Worm (Caenorhabditis elegans) whole organism, L1 larva: ENCODE measurements around the gene srg-3.

Experiments used
- C04F5.9 ChIP-seq: sonication (generic microtip); optimal IDR thresholded peaks from 2 replicates; lab custom pipeline; 2016; ENCODE audit warnings: missing genetic modification characterization, missing compliant biosample characterization
- aha-1 ChIP-seq: fragments of 150-350 bp; optimal IDR thresholded peaks from 2 replicates; lab custom pipeline; 2014; ENCODE audit warnings: missing biosample characterization, missing genetic modification characterization
- aly-2 ChIP-seq: fragments of 150-350 bp; optimal IDR thresholded peaks from 2 replicates; lab custom pipeline; 2014; ENCODE audit warnings: missing biosample characterization, missing genetic modification characterization
- ama-1 ChIP-seq: fragments of 150-350 bp; optimal IDR thresholded peaks from 2 replicates; lab custom pipeline; 2014
- blmp-1 ChIP-seq: fragments of 150-350 bp; optimal IDR thresholded peaks from 2 replicates; lab custom pipeline; 2014; ENCODE audit warnings: missing biosample characterization, missing genetic modification characterization
- ceh-88 ChIP-seq: fragments of 200-800 bp; sonication (Bioruptor generic); IDR thresholded peaks from 2 replicates; pipeline ENCODE4 v1.3.6; 2022; ENCODE audit warnings: missing genetic modification characterization, missing compliant biosample characterization
- ceh-90 ChIP-seq: sonication (generic microtip); optimal IDR thresholded peaks from 2 replicates; lab custom pipeline; 2016; ENCODE audit warnings: missing genetic modification characterization, missing compliant biosample characterization
- ces-1 ChIP-seq: fragments of 150-350 bp; optimal IDR thresholded peaks from 2 replicates; lab custom pipeline; 2014; ENCODE audit warnings: missing biosample characterization, missing genetic modification reagents, missing genetic modification characterization
- dsc-1 ChIP-seq: sonication (generic microtip); optimal IDR thresholded peaks from 2 replicates; lab custom pipeline; 2016; ENCODE audit warnings: mild to moderate bottlenecking, missing genetic modification characterization, missing compliant biosample characterization
- efl-3 ChIP-seq: fragments of 200-800 bp; sonication (Bioruptor generic); optimal IDR thresholded peaks from 2 replicates; lab custom pipeline; 2018; ENCODE audit warnings: mild to moderate bottlenecking, missing genetic modification characterization, missing compliant biosample characterization
- egl-27 ChIP-seq, 2 experiments: fragments of 150-350 bp in 1 of 2; sonication (generic microtip); optimal IDR thresholded peaks; 3 replicates each; lab custom pipeline; 2017 to 2018; ENCODE audit warnings: missing biosample characterization in 2 of 2, missing genetic modification characterization in 2 of 2, missing genetic modification reagents in 2 of 2
- elt-3 ChIP-seq, 6 experiments: fragments of 150-350 bp in 1 of 6; sonication (generic microtip); optimal IDR thresholded peaks; 2 replicates each; lab custom pipeline; 2017 to 2018; ENCODE audit warnings: missing biosample characterization in 6 of 6, missing genetic modification characterization in 6 of 6, inconsistent platforms in 1 of 6
- ets-5 ChIP-seq: fragments of 200-800 bp; sonication (Bioruptor generic); IDR thresholded peaks from 2 replicates; pipeline ENCODE4 v1.3.6; 2022; ENCODE audit warnings: missing genetic modification characterization, missing compliant biosample characterization
- fkh-10 ChIP-seq: sonication (generic microtip); optimal IDR thresholded peaks from 2 replicates; lab custom pipeline; 2017; ENCODE audit warnings: missing biosample characterization, missing genetic modification reagents, missing genetic modification characterization
- fkh-4 ChIP-seq: sonication (generic microtip); optimal IDR thresholded peaks from 2 replicates; lab custom pipeline; 2016; ENCODE audit warnings: missing compliant biosample characterization, missing genetic modification characterization, borderline replicate concordance
- fos-1 ChIP-seq: fragments of 150-350 bp; optimal IDR thresholded peaks from 2 replicates; lab custom pipeline; 2014; ENCODE audit warnings: missing biosample characterization, missing genetic modification characterization
- grh-1 ChIP-seq: fragments of 200-800 bp; sonication (Bioruptor generic); IDR thresholded peaks from 2 replicates; pipeline ENCODE4 v1.3.6; 2022; ENCODE audit warnings: missing genetic modification reagents, missing genetic modification characterization, missing compliant biosample characterization
- hlh-17 ChIP-seq: fragments of 200-800 bp; sonication (Bioruptor generic); optimal IDR thresholded peaks from 2 replicates; lab custom pipeline; 2018; ENCODE audit warnings: missing genetic modification characterization, mild to moderate bottlenecking, missing compliant biosample characterization, moderate library complexity, borderline replicate concordance
- hpl-2 ChIP-seq: fragments of 150-350 bp; optimal IDR thresholded peaks from 2 replicates; lab custom pipeline; 2014; ENCODE audit warnings: missing biosample characterization, missing genetic modification reagents, missing genetic modification characterization
- isw-1 ChIP-seq: fragments of 200-800 bp; sonication (Bioruptor generic); IDR thresholded peaks from 2 replicates; pipeline ENCODE4 v1.3.6; 2022; ENCODE audit warnings: missing genetic modification characterization, missing compliant biosample characterization
- jun-1 ChIP-seq: fragments of 150-350 bp; optimal IDR thresholded peaks from 2 replicates; lab custom pipeline; 2014; ENCODE audit warnings: missing biosample characterization, missing genetic modification reagents, missing genetic modification characterization
- lin-15B ChIP-seq: fragments of 150-350 bp; sonication (generic microtip); optimal IDR thresholded peaks from 3 replicates; lab custom pipeline; 2014; ENCODE audit warnings: missing biosample characterization, missing genetic modification characterization
- lin-35 ChIP-seq, 2 experiments: fragments of 150-350 bp; optimal IDR thresholded peaks; 2 replicates each; lab custom pipeline; 2014; ENCODE audit warnings: missing biosample characterization in 2 of 2, missing genetic modification characterization in 2 of 2, missing genetic modification reagents in 2 of 2
- mab-9 ChIP-seq: fragments of 200-800 bp; sonication (Bioruptor generic); IDR thresholded peaks from 2 replicates; pipeline ENCODE4 v1.3.6; 2022; ENCODE audit warnings: missing genetic modification reagents, missing genetic modification characterization, missing compliant biosample characterization
- mdl-1 ChIP-seq, 2 experiments: fragments of 150-350 bp; optimal IDR thresholded peaks; 2 replicates each; lab custom pipeline; 2014 to 2017; ENCODE audit warnings: missing biosample characterization in 2 of 2, missing genetic modification characterization in 2 of 2, inconsistent platforms in 1 of 2
- nhr-11 ChIP-seq: fragments of 150-350 bp; optimal IDR thresholded peaks from 2 replicates; lab custom pipeline; 2014; ENCODE audit warnings: missing biosample characterization, missing genetic modification characterization
- nhr-12 ChIP-seq: sonication (generic microtip); optimal IDR thresholded peaks from 2 replicates; lab custom pipeline; 2017; ENCODE audit warnings: missing biosample characterization, missing genetic modification characterization
- nhr-237 ChIP-seq: fragments of 150-350 bp; optimal IDR thresholded peaks from 2 replicates; lab custom pipeline; 2014; ENCODE audit warnings: missing biosample characterization, missing genetic modification characterization
- nhr-47 ChIP-seq: sonication (generic microtip); optimal IDR thresholded peaks from 2 replicates; lab custom pipeline; 2016; ENCODE audit warnings: mild to moderate bottlenecking, missing genetic modification characterization, moderate library complexity, missing compliant biosample characterization
- nhr-85 ChIP-seq: sonication (generic microtip); peaks from one replicate; lab custom pipeline; 2016; ENCODE audit warnings: missing genetic modification characterization, inconsistent platforms, missing compliant biosample characterization
- pqm-1 ChIP-seq: sonication (generic microtip); optimal IDR thresholded peaks from 3 replicates; lab custom pipeline; 2017; ENCODE audit warnings: missing biosample characterization, missing genetic modification characterization
- rnt-1 ChIP-seq: sonication (generic microtip); optimal IDR thresholded peaks from 2 replicates; lab custom pipeline; 2016; ENCODE audit warnings: mild to moderate bottlenecking, missing genetic modification characterization, moderate library complexity, missing compliant biosample characterization
- snpc-4 ChIP-seq: fragments of 150-350 bp; optimal IDR thresholded peaks from 2 replicates; lab custom pipeline; 2014; ENCODE audit warnings: missing biosample characterization, missing genetic modification characterization
- sptf-1 ChIP-seq: fragments of 150-350 bp; optimal IDR thresholded peaks from 2 replicates; lab custom pipeline; 2014; ENCODE audit warnings: missing biosample characterization, missing genetic modification characterization
- sup-37 ChIP-seq: fragments of 200-800 bp; sonication (Bioruptor generic); optimal IDR thresholded peaks from 2 replicates; lab custom pipeline; 2018; ENCODE audit warnings: mild to moderate bottlenecking, missing genetic modification characterization, missing compliant biosample characterization
- swsn-7 ChIP-seq: sonication (generic microtip); optimal IDR thresholded peaks from 2 replicates; lab custom pipeline; 2016; ENCODE audit warnings: missing genetic modification characterization, missing compliant biosample characterization
- unc-130 ChIP-seq: fragments of 150-350 bp; optimal IDR thresholded peaks from 2 replicates; lab custom pipeline; 2017; ENCODE audit warnings: missing biosample characterization, missing genetic modification characterization, inconsistent platforms
- zip-4 ChIP-seq: fragments of 200-800 bp; sonication (Bioruptor generic); optimal IDR thresholded peaks from 2 replicates; lab custom pipeline; 2018; ENCODE audit warnings: mild to moderate bottlenecking, missing genetic modification characterization, moderate library complexity, missing compliant biosample characterization

srg-3 gene

ce11 chrIII:6248064-6248687, 22.0 kb downstream of the srg-3 start, which contains the start of the genes gen-1 and stt-3 (continued):
- no peak for TF ChIP-seq efl-3
- no peak for TF ChIP-seq fkh-10 (GFP tag; lab: Kevin White, UChicago)
- TF ChIP-seq C04F5.9 (tag; lab: Kevin White, UChicago), result no peak
- no peak for TF ChIP-seq jun-1 (tag; lab: Kevin White, UChicago)
- no peak for TF ChIP-seq blmp-1 (tag; lab: Kevin White, UChicago)
- no peak for TF ChIP-seq hpl-2
- no peak for TF ChIP-seq ces-1
- no peak for TF ChIP-seq swsn-7 (tag; lab: Kevin White, UChicago)
- no peak for TF ChIP-seq nhr-12
- TF ChIP-seq lin-15B (tag; lab: Kevin White, UChicago), result peak; percentile 1
- TF ChIP-seq ceh-88, result no peak

- TF ChIP-seq lin-35 (GFP tag; optimal IDR thresholded peaks at IDR 0.05; lab: Kevin White, UChicago) (no peak), fkh-4 (tag; lab: Kevin White, UChicago) (no peak), nhr-11 (tag; lab: Kevin White, UChicago) (no peak), elt-3 (tag; optimal IDR thresholded peaks at IDR 0.05; lab: Kevin White, UChicago) (no peak), nhr-237 (tag; lab: Kevin White, UChicago) (no peak), sup-37 (GFP tag; lab: Kevin White, UChicago) (no peak), isw-1 (no peak), aly-2 (tag; lab: Kevin White, UChicago) (no peak), ama-1 (lab: Kevin White, UChicago) (no peak), sptf-1 (no peak), dsc-1 (tag; lab: Kevin White, UChicago) (no peak), zip-4 (no peak), ets-5 (GFP tag; lab: Robert Waterston, UW) (no peak)
- TF ChIP-seq, all 84 proteins: peak for 0
Measured at ce11 chrIII:6245728-6246127, 24.4 kb downstream of the srg-3 start, which contains the start of gene bcas-2. TSS of gene bcas-2 (minus strand) at chrIII:6245828.

- TF ChIP-seq hlh-17 (GFP tag; lab: Kevin White, UChicago) (no peak), fos-1 (tag; lab: Kevin White, UChicago) (no peak), nhr-85 (tag; lab: Kevin White, UChicago) (no peak)
Measured at ce11 chrIII:6240528-6240927, 29.6 kb downstream of the srg-3 start, which contains the start of gene T12A2.3. TSS of gene T12A2.3 (plus strand) at chrIII:6240828.

- TF ChIP-seq rnt-1 (tag; lab: Kevin White, UChicago), result no peak
- TF ChIP-seq pqm-1 (tag; lab: Kevin White, UChicago), result no peak
- TF ChIP-seq aha-1 (tag; lab: Kevin White, UChicago), result no peak
- no peak for TF ChIP-seq ceh-90
- no peak for TF ChIP-seq nhr-47 (tag; lab: Kevin White, UChicago)
- TF ChIP-seq mdl-1 (tag; optimal IDR thresholded peaks at IDR 0.05; lab: Kevin White, UChicago), result no peak
- no peak for TF ChIP-seq nhr-12
- TF ChIP-seq mab-9 (GFP tag; lab: Robert Waterston, UW), result no peak
- no peak for TF ChIP-seq nhr-85 (tag; lab: Kevin White, UChicago)
- TF ChIP-seq grh-1 (GFP tag; lab: Robert Waterston, UW), result no peak
- TF ChIP-seq efl-3, result no peak
- TF ChIP-seq snpc-4 (tag; lab: Kevin White, UChicago), result no peak
- no peak for TF ChIP-seq egl-27 (tag; optimal IDR thresholded peaks at IDR 0.05; lab: Kevin White, UChicago)
- no peak for TF ChIP-seq unc-130 (tag; lab: Kevin White, UChicago)
- TF ChIP-seq isw-1, result no peak
Measured at ce11 chrIII:6236649-6237048, 33.5 kb downstream of the srg-3 start, which contains the start of gene T12A2.21. TSS of gene T12A2.21 (minus strand) at chrIII:6236749.
